Worm (Caenorhabditis elegans) whole organism, young adult: Measurements from ENCODE around the gene F56D6.18.
"Not testable (repeated sequence)": the region's sequence is repeated elsewhere in the genome, so short reads cannot be mapped to it uniquely, and the experiment has no call there.

Experiments
- F10E7.11 ChIP-seq: sonication (generic microtip); optimal IDR thresholded peaks from 2 replicates; lab custom pipeline; 2017; ENCODE audit warnings: mild to moderate bottlenecking, missing genetic modification characterization, moderate library complexity, missing compliant biosample characterization
- F49E8.2 ChIP-seq: sonication (generic microtip); optimal IDR thresholded peaks from 3 replicates; lab custom pipeline; 2017; ENCODE audit warnings: missing genetic modification characterization, mild to moderate bottlenecking, missing compliant biosample characterization, antibody characterized with exemption, moderate library complexity; ENCODE audit not compliant: insufficient read depth
- K12H6.12 ChIP-seq: fragments of 200-800 bp; sonication (Bioruptor generic); optimal IDR thresholded peaks from 2 replicates; lab custom pipeline; 2018; ENCODE audit warnings: mild to moderate bottlenecking, missing genetic modification characterization, missing compliant biosample characterization
- T07F8.4 ChIP-seq: sonication (generic microtip); optimal IDR thresholded peaks from 2 replicates; lab custom pipeline; 2016; ENCODE audit warnings: mild to moderate bottlenecking, missing genetic modification characterization, moderate library complexity, missing compliant biosample characterization
- Y53F4B.3 ChIP-seq: fragments of 200-800 bp; sonication (Bioruptor generic); IDR thresholded peaks from 2 replicates; pipeline ENCODE4 v1.3.6; 2022; ENCODE audit warnings: missing genetic modification reagents, missing genetic modification characterization, missing compliant biosample characterization
- Y53G8AR.9 ChIP-seq: fragments of 200-800 bp; sonication (Bioruptor generic); conservative IDR thresholded peaks from 2 replicates; pipeline ENCODE4 v1.3.6; 2022; ENCODE audit warnings: missing genetic modification reagents, missing genetic modification characterization, missing compliant biosample characterization
- ama-1 ChIP-seq, 3 experiments: fragments of 150-350 bp in 1 of 3; sonication (generic microtip) in 2 of 3; optimal IDR thresholded peaks; 2 replicates each; lab custom pipeline; 2014 to 2018; ENCODE audit warnings: missing biosample characterization in 2 of 3, missing genetic modification characterization in 2 of 3, missing genetic modification reagents in 2 of 3
- aptf-2 ChIP-seq: fragments of 200-800 bp; sonication (Bioruptor generic); conservative IDR thresholded peaks from 2 replicates; pipeline ENCODE4 v1.3.6; 2022; ENCODE audit warnings: missing genetic modification reagents, missing genetic modification characterization, missing compliant biosample characterization
- atf-7 ChIP-seq: sonication (generic microtip); optimal IDR thresholded peaks from 2 replicates; lab custom pipeline; 2017; ENCODE audit warnings: mild to moderate bottlenecking, missing genetic modification characterization, missing compliant biosample characterization
- attf-6 ChIP-seq: fragments of 200-800 bp; sonication (Bioruptor generic); IDR thresholded peaks from 2 replicates; pipeline ENCODE4 v1.3.6; 2022; ENCODE audit warnings: missing genetic modification reagents, missing genetic modification characterization, missing compliant biosample characterization
- bed-2 ChIP-seq: fragments of 200-800 bp; sonication (Bioruptor generic); IDR thresholded peaks from 2 replicates; pipeline ENCODE4 v1.3.6; 2022; ENCODE audit warnings: missing genetic modification reagents, missing genetic modification characterization, missing compliant biosample characterization
- ceh-58 ChIP-seq: fragments of 200-800 bp; sonication (Bioruptor generic); IDR thresholded peaks from 2 replicates; pipeline ENCODE4 v1.3.6; 2022; ENCODE audit warnings: missing genetic modification characterization, missing compliant biosample characterization
- ceh-79 ChIP-seq: sonication (generic microtip); optimal IDR thresholded peaks from 2 replicates; lab custom pipeline; 2017; ENCODE audit warnings: mild to moderate bottlenecking, missing genetic modification characterization, missing compliant biosample characterization
- chd-7 ChIP-seq: sonication (generic microtip); optimal IDR thresholded peaks from 2 replicates; lab custom pipeline; 2016; ENCODE audit warnings: mild to moderate bottlenecking, missing genetic modification characterization, moderate library complexity, missing compliant biosample characterization
- die-1 ChIP-seq: sonication (generic microtip); optimal IDR thresholded peaks from 2 replicates; lab custom pipeline; 2016; ENCODE audit warnings: missing genotype, mild to moderate bottlenecking, missing genetic modification characterization, missing compliant biosample characterization
- dox-1 ChIP-seq: fragments of 200-800 bp; sonication (Bioruptor generic); IDR thresholded peaks from 2 replicates; pipeline ENCODE4 v1.3.6; 2022; ENCODE audit warnings: missing genetic modification reagents, missing genetic modification characterization, missing compliant biosample characterization
- dpff-1 ChIP-seq: sonication (generic microtip); optimal IDR thresholded peaks from 2 replicates; lab custom pipeline; 2017; ENCODE audit warnings: mild to moderate bottlenecking, missing genetic modification characterization, missing compliant biosample characterization
- egrh-3 ChIP-seq: fragments of 200-800 bp; sonication (Bioruptor generic); IDR thresholded peaks from 2 replicates; pipeline ENCODE4 v1.3.6; 2022; ENCODE audit warnings: missing genetic modification reagents, missing genetic modification characterization, missing compliant biosample characterization
- ets-4 ChIP-seq: fragments of 200-800 bp; sonication (Bioruptor generic); optimal IDR thresholded peaks from 2 replicates; lab custom pipeline; 2018; ENCODE audit warnings: mild to moderate bottlenecking, missing genetic modification characterization, missing compliant biosample characterization
- him-1 ChIP-seq: sonication (generic microtip); optimal IDR thresholded peaks from 2 replicates; lab custom pipeline; 2016; ENCODE audit warnings: missing genotype, missing genetic modification reagents, missing genetic modification characterization, missing compliant biosample characterization
- hlh-12 ChIP-seq: sonication (generic microtip); optimal IDR thresholded peaks from 2 replicates; lab custom pipeline; 2016; ENCODE audit warnings: missing genetic modification characterization, missing compliant biosample characterization
- hmg-1.2 ChIP-seq: fragments of 200-800 bp; sonication (Bioruptor generic); IDR thresholded peaks from 2 replicates; pipeline ENCODE4 v1.3.6; 2022; ENCODE audit warnings: missing genetic modification reagents, missing genetic modification characterization, missing compliant biosample characterization
- lin-35 ChIP-seq, 3 experiments: fragments of 150-350 bp in 2 of 3; sonication (generic microtip) in 1 of 3; optimal IDR thresholded peaks; 2 replicates each; lab custom pipeline; 2014 to 2018; ENCODE audit warnings: missing biosample characterization in 3 of 3, missing genetic modification characterization in 3 of 3, missing genetic modification reagents in 3 of 3
- lin-40 ChIP-seq: sonication (generic microtip); optimal IDR thresholded peaks from 2 replicates; lab custom pipeline; 2016; ENCODE audit warnings: missing genetic modification characterization, mild to moderate bottlenecking, missing compliant biosample characterization, missing genotype, missing genetic modification reagents
- lin-54 ChIP-seq: fragments of 200-800 bp; sonication (Bioruptor generic); optimal IDR thresholded peaks from 2 replicates; lab custom pipeline; 2018; ENCODE audit warnings: mild to moderate bottlenecking, missing genetic modification characterization, missing compliant biosample characterization
- madf-8 ChIP-seq: fragments of 200-800 bp; sonication (Bioruptor generic); conservative IDR thresholded peaks from 2 replicates; pipeline ENCODE4 v1.3.6; 2022; ENCODE audit warnings: missing genetic modification reagents, missing genetic modification characterization, missing compliant biosample characterization
- mes-4 ChIP-seq: sonication (generic microtip); optimal IDR thresholded peaks from 2 replicates; lab custom pipeline; 2016; ENCODE audit warnings: missing genotype, missing genetic modification characterization, missing compliant biosample characterization
- nfyb-1 ChIP-seq: fragments of 200-800 bp; sonication (Bioruptor generic); IDR thresholded peaks from 2 replicates; pipeline ENCODE4 v1.3.6; 2022; ENCODE audit warnings: missing genetic modification reagents, missing genetic modification characterization, missing compliant biosample characterization
- nhr-80 ChIP-seq: sonication (generic microtip); optimal IDR thresholded peaks from 2 replicates; lab custom pipeline; 2016; ENCODE audit warnings: missing genetic modification characterization, missing compliant biosample characterization
- snpc-1.3 ChIP-seq: sonication (generic microtip); optimal IDR thresholded peaks from 2 replicates; lab custom pipeline; 2017; ENCODE audit warnings: missing genetic modification characterization, mild to moderate bottlenecking, missing compliant biosample characterization, antibody characterized with exemption, moderate library complexity, missing genotype, missing genetic modification reagents; ENCODE audit not compliant: insufficient read depth
- snpc-4 ChIP-seq, 5 experiments: fragments of 150-350 bp in 1 of 5; sonication (generic microtip) in 4 of 5; optimal IDR thresholded peaks; 2 replicates each; lab custom pipeline; 2014 to 2018; ENCODE audit warnings: missing genetic modification characterization in 5 of 5, missing biosample characterization in 3 of 5, antibody characterized with exemption in 2 of 5, mild to moderate bottlenecking in 2 of 5, missing compliant biosample characterization in 2 of 5, missing genotype in 2 of 5, moderate library complexity in 2 of 5, missing genetic modification reagents in 1 of 5
- unc-62 ChIP-seq: fragments of 150-350 bp; optimal IDR thresholded peaks from 2 replicates; lab custom pipeline; 2014; ENCODE audit warnings: missing biosample characterization, missing genetic modification reagents, missing genetic modification characterization
- zfh-2 ChIP-seq: fragments of 200-800 bp; sonication (Bioruptor generic); conservative IDR thresholded peaks from 2 replicates; pipeline ENCODE4 v1.3.6; 2022; ENCODE audit warnings: missing genetic modification reagents, missing genetic modification characterization, missing compliant biosample characterization
- ztf-22 ChIP-seq: fragments of 200-800 bp; sonication (Bioruptor generic); optimal IDR thresholded peaks from 2 replicates; lab custom pipeline; 2018; ENCODE audit warnings: mild to moderate bottlenecking, missing genetic modification characterization, moderate library complexity, missing compliant biosample characterization
- ztf-25 ChIP-seq: fragments of 200-800 bp; sonication (Bioruptor generic); IDR thresholded peaks from 2 replicates; pipeline ENCODE4 v1.3.6; 2022; ENCODE audit warnings: missing genetic modification reagents, missing genetic modification characterization, missing compliant biosample characterization
- ztf-26 ChIP-seq: sonication (generic microtip); optimal IDR thresholded peaks from 2 replicates; lab custom pipeline; 2017; ENCODE audit warnings: missing genetic modification characterization, missing compliant biosample characterization
- ztf-28 ChIP-seq: fragments of 200-800 bp; sonication (Bioruptor generic); IDR thresholded peaks from 2 replicates; pipeline ENCODE4 v1.3.6; 2022; ENCODE audit warnings: missing genetic modification reagents, missing genetic modification characterization, missing compliant biosample characterization

F56D6.18 gene

ce11 chrIV:3947377-3947956, 35.7 kb upstream of the F56D6.18 start:
- 0 out of 2 replicates have a peak, but pooled peaks have one; percentile 33 for TF ChIP-seq ztf-28 (GFP tag; lab: Robert Waterston, UW)
- TF ChIP-seq snpc-4 (GFP tag; optimal IDR thresholded peaks at IDR 0.05; lab: Kevin White, UChicago) = not testable (repeated sequence)
- TF ChIP-seq snpc-4 (tag; optimal IDR thresholded peaks at IDR 0.05; lab: Kevin White, UChicago) = peak in 1 of 4 experiments; percentile 81
- peak; percentile 86 for TF ChIP-seq zfh-2 (GFP tag; lab: Robert Waterston, UW)
- TF ChIP-seq egrh-3 = peak; percentile 74; the same call in 1 of the 2 replicates
- TF ChIP-seq hmg-1.2 (GFP tag; lab: Robert Waterston, UW) = peak; percentile 37
- peak; percentile 7; the same call in 1 of the 2 replicates for TF ChIP-seq dox-1 (GFP tag; lab: Robert Waterston, UW)
- TF ChIP-seq, all 124 proteins: peak for 6; not testable (repeated sequence) for 118

ce11 chrIV:3944459-3944858, 32.7 kb upstream of the F56D6.18 start, which contains the start of gene clec-72:
TSS of gene clec-72 (plus strand) at chrIV:3944816.
- TF ChIP-seq Y53G8AR.9 (GFP tag; lab: Robert Waterston, UW) (no peak), F10E7.11 (tag; lab: Kevin White, UChicago) (no peak), bed-2 (no peak), dox-1 (GFP tag; lab: Robert Waterston, UW) (peak; percentile 19; the same call in 1 of the 2 replicates), nhr-80 (tag; lab: Kevin White, UChicago) (peak; percentile 90), ztf-22 (GFP tag; lab: Kevin White, UChicago) (no peak), lin-35 (GFP tag; optimal IDR thresholded peaks at IDR 0.05; lab: Kevin White, UChicago) (no peak), snpc-1.3 (tag; lab: Kevin White, UChicago) (no peak), K12H6.12 (tag; lab: Kevin White, UChicago) (no peak), mes-4 (tag; lab: Kevin White, UChicago) (no peak), nfyb-1 (no peak), chd-7 (tag; lab: Kevin White, UChicago) (no peak), Y53F4B.3 (no peak), lin-40 (no peak), unc-62 (peak; percentile 43), hlh-12 (tag; lab: Kevin White, UChicago) (no peak), ets-4 (GFP tag; lab: Kevin White, UChicago) (peak; percentile 62), dpff-1 (tag; lab: Kevin White, UChicago) (no peak), ztf-25 (GFP tag; lab: Robert Waterston, UW) (no peak)

- TF ChIP-seq atf-7 (tag; lab: Kevin White, UChicago) = no peak
- no peak for TF ChIP-seq chd-7 (tag; lab: Kevin White, UChicago)
- no peak for TF ChIP-seq T07F8.4
- TF ChIP-seq him-1 (tag; lab: Kevin White, UChicago) = no peak
- TF ChIP-seq attf-6 = no peak
- no peak for TF ChIP-seq aptf-2
- TF ChIP-seq lin-54 (GFP tag; lab: Kevin White, UChicago) = no peak
- TF ChIP-seq ceh-58 (GFP tag; lab: Robert Waterston, UW) = no peak
- no peak for TF ChIP-seq die-1
- no peak for TF ChIP-seq dox-1 (GFP tag; lab: Robert Waterston, UW)
- TF ChIP-seq ceh-79 (tag; lab: Kevin White, UChicago) = no peak
- no peak for TF ChIP-seq madf-8
- TF ChIP-seq ztf-26 (tag; lab: Kevin White, UChicago) = no peak
- TF ChIP-seq F49E8.2 = no peak
- TF ChIP-seq ama-1 (optimal IDR thresholded peaks at IDR 0.05; lab: Kevin White, UChicago) = no peak
- TF ChIP-seq ama-1 (GFP tag; optimal IDR thresholded peaks at IDR 0.05; lab: Kevin White, UChicago) = no peak
- no peak for TF ChIP-seq snpc-4 (GFP tag; optimal IDR thresholded peaks at IDR 0.05; lab: Kevin White, UChicago)
- TF ChIP-seq snpc-4 (tag; optimal IDR thresholded peaks at IDR 0.05; lab: Kevin White, UChicago) = no peak
These were observed 31.3 kb upstream of the F56D6.18 start, which contains the start of gene Y46C8AL.11 for ce11 chrIV:3943003-3943402. TSS of gene Y46C8AL.11 (plus strand) at chrIV:3943303.
